Fruit fly (Drosophila melanogaster): ENCODE results near the gene Dad.

Gene Dad

dm6 chr3R:17077968-17078417 lies 24.2 kb downstream of the Dad start (continued):
- TF ChIP-seq cg (GFP tag; optimal IDR thresholded peaks at IDR 0.05) = peak; percentile 84
- no peak; the same call in 1 of the 2 replicates for TF ChIP-seq ranshi (GFP tag; IDR thresholded peaks at IDR 0.05)
- TF ChIP-seq salm (tag; optimal IDR thresholded peaks at IDR 0.05) = no peak
- no peak for TF ChIP-seq vnd (GFP tag; IDR thresholded peaks at IDR 0.05; ENCODE audit: partially characterized antibody)
- TF ChIP-seq Blimp-1 (GFP tag; optimal IDR thresholded peaks at IDR 0.05) = no peak
- TF ChIP-seq CG9932 (GFP tag; IDR thresholded peaks at IDR 0.05) = peak; percentile 47
- TF ChIP-seq Oli (tag; optimal IDR thresholded peaks at IDR 0.05) = no peak
- no peak for TF ChIP-seq Bdp1 (GFP tag; optimal IDR thresholded peaks at IDR 0.05)
- TF ChIP-seq MESR4 (GFP tag; optimal IDR thresholded peaks at IDR 0.05) = peak; percentile 13
- TF ChIP-seq CG9437 (GFP tag; optimal IDR thresholded peaks at IDR 0.05) = no peak
- TF ChIP-seq HLH3B (GFP tag; IDR thresholded peaks at IDR 0.05) = peak; percentile 43; the same call in 1 of the 2 replicates
- TF ChIP-seq CG5245 (GFP tag; optimal IDR thresholded peaks at IDR 0.05) = no peak
- no peak for TF ChIP-seq fd96Cb (tag; optimal IDR thresholded peaks at IDR 0.05)
- TF ChIP-seq ATbp (GFP tag; optimal IDR thresholded peaks at IDR 0.05) = no peak
- TF ChIP-seq lilli (GFP tag; optimal IDR thresholded peaks at IDR 0.05) = peak; percentile 7
- TF ChIP-seq Dbx (GFP tag; IDR thresholded peaks at IDR 0.05) = peak; percentile 39; the same call in 1 of the 3 replicates
- no peak for TF ChIP-seq tin (GFP tag; optimal IDR thresholded peaks at IDR 0.05)
- no peak for TF ChIP-seq ham (GFP tag; IDR thresholded peaks at IDR 0.05)
- no peak for TF ChIP-seq CG3847 (GFP tag; IDR thresholded peaks at IDR 0.05)
- no peak for TF ChIP-seq Ets97D (GFP tag; optimal IDR thresholded peaks at IDR 0.05)
- TF ChIP-seq BtbVII (GFP tag; optimal IDR thresholded peaks at IDR 0.05) = peak; percentile 19
- peak; percentile 42 for TF ChIP-seq nom (GFP tag; optimal IDR thresholded peaks at IDR 0.05)
- no peak for TF ChIP-seq schlank (tag; optimal IDR thresholded peaks at IDR 0.05)
- no peak for TF ChIP-seq dan (GFP tag; IDR thresholded peaks at IDR 0.05)
- TF ChIP-seq sob (GFP tag; IDR thresholded peaks at IDR 0.05) = peak; percentile 58
- no peak for TF ChIP-seq CG17612 (GFP tag; IDR thresholded peaks at IDR 0.05)
- no peak for TF ChIP-seq Side (GFP tag; optimal IDR thresholded peaks at IDR 0.05)
- no peak for TF ChIP-seq CG7839 (tag; optimal IDR thresholded peaks at IDR 0.05)
- TF ChIP-seq bab2 (GFP tag; optimal IDR thresholded peaks at IDR 0.05) = no peak
- TF ChIP-seq trh (GFP tag; optimal IDR thresholded peaks at IDR 0.05) = no peak
- TF ChIP-seq shn (GFP tag; optimal IDR thresholded peaks at IDR 0.05) = no peak
- no peak for TF ChIP-seq CG17359 (tag; optimal IDR thresholded peaks at IDR 0.05)
- no peak for TF ChIP-seq Atf-2 (GFP tag; optimal IDR thresholded peaks at IDR 0.05)
- TF ChIP-seq unc-4 (GFP tag; IDR thresholded peaks at IDR 0.05; ENCODE audit: partially characterized antibody) = peak; percentile 20; the same call in 1 of the 2 replicates
- no peak for TF ChIP-seq emc (GFP tag; optimal IDR thresholded peaks at IDR 0.05)
- TF ChIP-seq CG4282 (GFP tag; optimal IDR thresholded peaks at IDR 0.05) = no peak
- 0 out of 3 replicates have a peak, but pooled peaks have one; percentile 18 for TF ChIP-seq knrl (GFP tag; IDR thresholded peaks at IDR 0.05; ENCODE audit: partially characterized antibody)
- TF ChIP-seq CG2129 (GFP tag; IDR thresholded peaks at IDR 0.05; ENCODE audit: partially characterized antibody) = no peak
- TF ChIP-seq trem (tag; optimal IDR thresholded peaks at IDR 0.05) = no peak
- no peak for TF ChIP-seq CoRest (tag; optimal IDR thresholded peaks at IDR 0.05)
- no peak for TF ChIP-seq CG7556 (GFP tag; optimal IDR thresholded peaks at IDR 0.05)
- no peak; the same call in 2 of the 3 replicates for TF ChIP-seq CG34422 (GFP tag; IDR thresholded peaks at IDR 0.05)
- TF ChIP-seq Ssrp (tag; optimal IDR thresholded peaks at IDR 0.05) = no peak
- no peak for TF ChIP-seq CG8290 (GFP tag; optimal IDR thresholded peaks at IDR 0.05)
- TF ChIP-seq CG8290 (tag; optimal IDR thresholded peaks at IDR 0.05) = peak in 1 of 2 experiments; percentile 37
- no peak for TF ChIP-seq abd-A (tag; optimal IDR thresholded peaks at IDR 0.05)
- no peak for TF ChIP-seq mam (GFP tag; optimal IDR thresholded peaks at IDR 0.05)
- TF ChIP-seq CG1792 (GFP tag; optimal IDR thresholded peaks at IDR 0.05) = no peak
- TF ChIP-seq CG8765 (GFP tag; IDR thresholded peaks at IDR 0.05) = no peak
- peak; percentile 11 for TF ChIP-seq CG12219 (GFP tag; optimal IDR thresholded peaks at IDR 0.05)
- TF ChIP-seq CG4424 (GFP tag; optimal IDR thresholded peaks at IDR 0.05) = no peak

All from whole organism, embryonic.